Worm (Caenorhabditis elegans) whole organism, L1 larva: ENCODE measurements around the gene suca-1.

Experiments used
- C34B4.2 ChIP-seq: sonication (generic microtip); optimal IDR thresholded peaks from 2 replicates; lab custom pipeline; 2017; ENCODE audit warnings: mild to moderate bottlenecking, missing genetic modification characterization, missing compliant biosample characterization
- Y116A8C.19 ChIP-seq: sonication (generic microtip); optimal IDR thresholded peaks from 2 replicates; lab custom pipeline; 2016; ENCODE audit warnings: missing compliant biosample characterization, missing genetic modification characterization, borderline replicate concordance
- aly-2 ChIP-seq: fragments of 150-350 bp; optimal IDR thresholded peaks from 2 replicates; lab custom pipeline; 2014; ENCODE audit warnings: missing biosample characterization, missing genetic modification characterization
- blmp-1 ChIP-seq: fragments of 150-350 bp; optimal IDR thresholded peaks from 2 replicates; lab custom pipeline; 2014; ENCODE audit warnings: missing biosample characterization, missing genetic modification characterization
- ceh-63 ChIP-seq: fragments of 200-800 bp; sonication (Bioruptor generic); optimal IDR thresholded peaks from 2 replicates; lab custom pipeline; 2018; ENCODE audit warnings: mild to moderate bottlenecking, missing genetic modification characterization, missing compliant biosample characterization
- ceh-88 ChIP-seq: fragments of 200-800 bp; sonication (Bioruptor generic); IDR thresholded peaks from 2 replicates; pipeline ENCODE4 v1.3.6; 2022; ENCODE audit warnings: missing genetic modification characterization, missing compliant biosample characterization
- ceh-90 ChIP-seq: sonication (generic microtip); optimal IDR thresholded peaks from 2 replicates; lab custom pipeline; 2016; ENCODE audit warnings: missing genetic modification characterization, missing compliant biosample characterization
- dpl-1 ChIP-seq, 3 experiments: fragments of 150-350 bp in 2 of 3; sonication (generic microtip) in 1 of 3; optimal IDR thresholded peaks; 2 replicates each; lab custom pipeline; 2014 to 2017; ENCODE audit warnings: missing biosample characterization in 3 of 3, missing genetic modification characterization in 3 of 3, missing genetic modification reagents in 3 of 3
- efl-1 ChIP-seq, 4 experiments: fragments of 150-350 bp; optimal IDR thresholded peaks in 3 of 4; peaks in 1 of 4; 1 replicate in 1 of 4; 2 replicates in 3 of 4; lab custom pipeline; 2014; ENCODE audit warnings: missing biosample characterization in 2 of 4, missing genetic modification characterization in 2 of 4, missing genetic modification reagents in 2 of 4
- efl-3 ChIP-seq: fragments of 200-800 bp; sonication (Bioruptor generic); optimal IDR thresholded peaks from 2 replicates; lab custom pipeline; 2018; ENCODE audit warnings: mild to moderate bottlenecking, missing genetic modification characterization, missing compliant biosample characterization
- egl-27 ChIP-seq, 2 experiments: fragments of 150-350 bp in 1 of 2; sonication (generic microtip); optimal IDR thresholded peaks; 3 replicates each; lab custom pipeline; 2017 to 2018; ENCODE audit warnings: missing biosample characterization in 2 of 2, missing genetic modification characterization in 2 of 2, missing genetic modification reagents in 2 of 2
- elt-2 ChIP-seq: sonication (generic microtip); optimal IDR thresholded peaks from 2 replicates; lab custom pipeline; 2016; ENCODE audit warnings: missing genetic modification characterization, mild to moderate bottlenecking, inconsistent platforms, missing compliant biosample characterization, missing genetic modification reagents
- elt-3 ChIP-seq, 6 experiments: fragments of 150-350 bp in 1 of 6; sonication (generic microtip); optimal IDR thresholded peaks; 2 replicates each; lab custom pipeline; 2017 to 2018; ENCODE audit warnings: missing biosample characterization in 6 of 6, missing genetic modification characterization in 6 of 6, inconsistent platforms in 1 of 6
- fkh-10 ChIP-seq: sonication (generic microtip); optimal IDR thresholded peaks from 2 replicates; lab custom pipeline; 2017; ENCODE audit warnings: missing biosample characterization, missing genetic modification reagents, missing genetic modification characterization
- fkh-4 ChIP-seq: sonication (generic microtip); optimal IDR thresholded peaks from 2 replicates; lab custom pipeline; 2016; ENCODE audit warnings: missing compliant biosample characterization, missing genetic modification characterization, borderline replicate concordance
- hlh-17 ChIP-seq: fragments of 200-800 bp; sonication (Bioruptor generic); optimal IDR thresholded peaks from 2 replicates; lab custom pipeline; 2018; ENCODE audit warnings: missing genetic modification characterization, mild to moderate bottlenecking, missing compliant biosample characterization, moderate library complexity, borderline replicate concordance
- hpl-2 ChIP-seq: fragments of 150-350 bp; optimal IDR thresholded peaks from 2 replicates; lab custom pipeline; 2014; ENCODE audit warnings: missing biosample characterization, missing genetic modification reagents, missing genetic modification characterization
- isw-1 ChIP-seq: fragments of 200-800 bp; sonication (Bioruptor generic); IDR thresholded peaks from 2 replicates; pipeline ENCODE4 v1.3.6; 2022; ENCODE audit warnings: missing genetic modification characterization, missing compliant biosample characterization
- jun-1 ChIP-seq: fragments of 150-350 bp; optimal IDR thresholded peaks from 2 replicates; lab custom pipeline; 2014; ENCODE audit warnings: missing biosample characterization, missing genetic modification reagents, missing genetic modification characterization
- lin-14 ChIP-seq: fragments of 200-800 bp; sonication (Bioruptor generic); optimal IDR thresholded peaks from 2 replicates; lab custom pipeline; 2018; ENCODE audit warnings: mild to moderate bottlenecking, missing genetic modification characterization, moderate library complexity, missing compliant biosample characterization
- lin-35 ChIP-seq, 2 experiments: fragments of 150-350 bp; optimal IDR thresholded peaks; 2 replicates each; lab custom pipeline; 2014; ENCODE audit warnings: missing biosample characterization in 2 of 2, missing genetic modification characterization in 2 of 2, missing genetic modification reagents in 2 of 2
- mdl-1 ChIP-seq, 2 experiments: fragments of 150-350 bp; optimal IDR thresholded peaks; 2 replicates each; lab custom pipeline; 2014 to 2017; ENCODE audit warnings: missing biosample characterization in 2 of 2, missing genetic modification characterization in 2 of 2, inconsistent platforms in 1 of 2
- nhr-12 ChIP-seq: sonication (generic microtip); optimal IDR thresholded peaks from 2 replicates; lab custom pipeline; 2017; ENCODE audit warnings: missing biosample characterization, missing genetic modification characterization
- nhr-20 ChIP-seq: sonication (generic microtip); optimal IDR thresholded peaks from 2 replicates; lab custom pipeline; 2016; ENCODE audit warnings: mild to moderate bottlenecking, missing genetic modification characterization, missing compliant biosample characterization
- nhr-28 ChIP-seq: fragments of 150-350 bp; optimal IDR thresholded peaks from 2 replicates; lab custom pipeline; 2014; ENCODE audit warnings: missing biosample characterization, missing genetic modification characterization
- nhr-47 ChIP-seq: sonication (generic microtip); optimal IDR thresholded peaks from 2 replicates; lab custom pipeline; 2016; ENCODE audit warnings: mild to moderate bottlenecking, missing genetic modification characterization, moderate library complexity, missing compliant biosample characterization
- nhr-76 ChIP-seq: sonication (generic microtip); optimal IDR thresholded peaks from 2 replicates; lab custom pipeline; 2017; ENCODE audit warnings: missing biosample characterization, missing genetic modification characterization
- nhr-77 ChIP-seq: fragments of 150-350 bp; optimal IDR thresholded peaks from 2 replicates; lab custom pipeline; 2014; ENCODE audit warnings: missing biosample characterization, missing genetic modification characterization
- nhr-85 ChIP-seq: sonication (generic microtip); peaks from one replicate; lab custom pipeline; 2016; ENCODE audit warnings: missing genetic modification characterization, inconsistent platforms, missing compliant biosample characterization
- pqm-1 ChIP-seq: sonication (generic microtip); optimal IDR thresholded peaks from 3 replicates; lab custom pipeline; 2017; ENCODE audit warnings: missing biosample characterization, missing genetic modification characterization
- swsn-7 ChIP-seq: sonication (generic microtip); optimal IDR thresholded peaks from 2 replicates; lab custom pipeline; 2016; ENCODE audit warnings: missing genetic modification characterization, missing compliant biosample characterization
- tbx-2 ChIP-seq: sonication (generic microtip); optimal IDR thresholded peaks from 2 replicates; lab custom pipeline; 2016; ENCODE audit warnings: missing genetic modification characterization, missing compliant biosample characterization
- unc-30 ChIP-seq: sonication (generic microtip); optimal IDR thresholded peaks from 2 replicates; lab custom pipeline; 2017; ENCODE audit warnings: missing biosample characterization, missing genetic modification characterization
- unc-62 ChIP-seq: fragments of 150-350 bp; optimal IDR thresholded peaks from 2 replicates; lab custom pipeline; 2014; ENCODE audit warnings: missing biosample characterization, missing genetic modification reagents, missing genetic modification characterization
- xbp-1 ChIP-seq: sonication (generic microtip); optimal IDR thresholded peaks from 2 replicates; lab custom pipeline; 2016; ENCODE audit warnings: missing genetic modification characterization, missing compliant biosample characterization
- zip-4 ChIP-seq: fragments of 200-800 bp; sonication (Bioruptor generic); optimal IDR thresholded peaks from 2 replicates; lab custom pipeline; 2018; ENCODE audit warnings: mild to moderate bottlenecking, missing genetic modification characterization, moderate library complexity, missing compliant biosample characterization
- ztf-4 ChIP-seq: fragments of 150-350 bp; optimal IDR thresholded peaks from 2 replicates; lab custom pipeline; 2014; ENCODE audit warnings: missing biosample characterization, missing genetic modification characterization

Gene suca-1

ce11 chrX:10933308-10934014, 33.5 kb upstream of the suca-1 start:
- TF ChIP-seq elt-3 (tag; optimal IDR thresholded peaks at IDR 0.05; lab: Kevin White, UChicago) (peak in 1 of 6 experiments; percentile 57), nhr-85 (tag; lab: Kevin White, UChicago) (peak; percentile 71), Y116A8C.19 (tag; lab: Kevin White, UChicago) (no peak), lin-35 (GFP tag; optimal IDR thresholded peaks at IDR 0.05; lab: Kevin White, UChicago) (no peak), efl-1 (optimal IDR thresholded peaks at IDR 0.05; lab: Kevin White, UChicago) (no peak), efl-1 (GFP tag; optimal IDR thresholded peaks at IDR 0.05 in 1 of 2; lab: Kevin White, UChicago) (peak in 1 of 2 experiments; percentile 78), lin-14 (peak; percentile 51), tbx-2 (tag; lab: Kevin White, UChicago) (peak; percentile 12)
- TF ChIP-seq, all 84 proteins: peak for 5

- TF ChIP-seq jun-1 (tag; lab: Kevin White, UChicago) (no peak), lin-14 (peak; percentile 1), swsn-7 (no peak), unc-62 (GFP tag; lab: Kevin White, UChicago) (no peak), xbp-1 (tag; lab: Kevin White, UChicago) (no peak), nhr-28 (no peak)
Measured at ce11 chrX:10932087-10932486, 32.2 kb upstream of the suca-1 start.

ce11 chrX:10928948-10929563, 29.1 kb upstream of the suca-1 start, which contains the start of gene dgn-1:
Gene dgn-1 (minus strand): TSS chrX:10928998.
- TF ChIP-seq ceh-63 (GFP tag; lab: Kevin White, UChicago) (no peak), isw-1 (GFP tag; lab: Robert Waterston, UW) (no peak), ztf-4 (no peak), fkh-10 (GFP tag; lab: Kevin White, UChicago) (no peak), lin-14 (peak; percentile 46), unc-30 (tag; lab: Kevin White, UChicago) (no peak), nhr-76 (tag; lab: Kevin White, UChicago) (no peak), C34B4.2 (no peak), hpl-2 (no peak), aly-2 (tag; lab: Kevin White, UChicago) (no peak), dpl-1 (GFP tag; optimal IDR thresholded peaks at IDR 0.05; lab: Kevin White, UChicago) (no peak), ceh-88 (GFP tag; lab: Robert Waterston, UW) (no peak), nhr-77 (tag; lab: Kevin White, UChicago) (no peak), efl-3 (GFP tag; lab: Kevin White, UChicago) (no peak), swsn-7 (no peak), tbx-2 (tag; lab: Kevin White, UChicago) (no peak), pqm-1 (tag; lab: Kevin White, UChicago) (peak; percentile 37), nhr-47 (no peak), mdl-1 (tag; optimal IDR thresholded peaks at IDR 0.05; lab: Kevin White, UChicago) (no peak), elt-2 (peak; percentile 58), zip-4 (no peak), lin-35 (GFP tag; optimal IDR thresholded peaks at IDR 0.05; lab: Kevin White, UChicago) (peak in 1 of 2 experiments; percentile 12), nhr-20 (tag; lab: Kevin White, UChicago) (peak; percentile 1), fkh-4 (tag; lab: Kevin White, UChicago) (no peak), ceh-90 (tag; lab: Kevin White, UChicago) (no peak), egl-27 (tag; optimal IDR thresholded peaks at IDR 0.05; lab: Kevin White, UChicago) (no peak), hlh-17 (GFP tag; lab: Kevin White, UChicago) (no peak), blmp-1 (peak; percentile 66), nhr-12 (no peak)
